Fruit fly (Drosophila melanogaster) whole organism: ENCODE data around the gene PGAP5.

Source experiments
- CG8478 ChIP-seq: fragments of >200 bp; optimal IDR thresholded peaks from 2 replicates; lab custom pipeline; 2018; ENCODE audit warnings: inconsistent platforms
- Dll ChIP-seq: fragments of >200 bp; optimal IDR thresholded peaks from 2 replicates; lab custom pipeline; 2017
- EcR ChIP-seq, 2 experiments: fragments of >200 bp; optimal IDR thresholded peaks; 2 replicates each; lab custom pipeline; 2017; ENCODE audit warnings: missing biosample characterization in 2 of 2, missing genetic modification characterization in 2 of 2, missing genetic modification reagents in 2 of 2
- pan ChIP-seq: fragments of >200 bp; optimal IDR thresholded peaks from 2 replicates; lab custom pipeline; 2017
- psq ChIP-seq: fragments of >200 bp; optimal IDR thresholded peaks from 2 replicates; lab custom pipeline; 2017
- usp ChIP-seq: fragments of >200 bp; optimal IDR thresholded peaks from 2 replicates; lab custom pipeline; 2017; ENCODE audit warnings: missing biosample characterization, missing genetic modification characterization, mixed read lengths

DNA sequence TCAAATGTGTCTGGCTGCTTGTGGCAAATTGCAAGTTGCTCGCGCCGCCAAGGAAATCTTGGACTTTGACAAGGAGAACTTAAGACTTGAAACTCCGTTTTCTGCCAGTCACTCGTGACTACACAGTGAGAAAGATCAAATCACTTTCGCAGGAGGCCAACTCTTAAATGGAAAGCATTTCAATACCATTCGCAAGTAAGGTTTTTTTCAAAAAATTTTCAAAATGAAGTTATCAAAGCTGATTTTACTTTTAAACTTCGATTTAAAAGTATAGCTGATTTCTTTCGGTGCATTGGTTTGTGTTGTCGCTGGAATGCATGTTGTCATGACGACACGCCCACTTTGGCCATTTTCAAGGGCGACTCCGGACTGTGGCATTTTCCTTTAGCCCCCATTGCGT is 33.7 kb downstream of the PGAP5 start:
- TF ChIP-seq pan: no peak
- TF ChIP-seq CG8478 (lab: Kevin White, UChicago): no peak
- TF ChIP-seq EcR (GFP tag; optimal IDR thresholded peaks at IDR 0.05; lab: Kevin White, UChicago): no peak
- TF ChIP-seq Dll (lab: Kevin White, UChicago): no peak
- no peak for TF ChIP-seq psq (lab: Kevin White, UChicago)
- no peak for TF ChIP-seq usp (GFP tag; lab: Kevin White, UChicago)
